Fruit fly (Drosophila melanogaster) whole organism, embryonic: ENCODE results near the gene CG3198.

ENCODE experiments used
- Ada2b ChIP-seq: fragments of 200-800 bp; sonication (Bioruptor generic); IDR thresholded peaks from 2 replicates; pipeline ENCODE4 v1.3.6; 2022; ENCODE audit warnings: missing biosample characterization, missing genetic modification characterization
- Asciz ChIP-seq: fragments of 200-800 bp; sonication (Bioruptor generic); optimal IDR thresholded peaks from 2 replicates; lab custom pipeline; 2017; ENCODE audit warnings: missing biosample characterization, mild to moderate bottlenecking, missing genetic modification characterization, missing genetic modification reagents
- Bdp1 ChIP-seq: fragments of 200-800 bp; sonication (Bioruptor generic); optimal IDR thresholded peaks from 3 replicates; lab custom pipeline; 2016; ENCODE audit warnings: missing biosample characterization, missing genetic modification characterization
- CG12299 ChIP-seq: fragments of 200-800 bp; sonication (Bioruptor generic); optimal IDR thresholded peaks from 2 replicates; lab custom pipeline; 2018; ENCODE audit warnings: missing biosample characterization, mild to moderate bottlenecking, missing genetic modification characterization
- CG12659 ChIP-seq: fragments of 200-800 bp; sonication (Bioruptor generic); optimal IDR thresholded peaks from 3 replicates; lab custom pipeline; 2017; ENCODE audit warnings: mild to moderate bottlenecking, missing biosample characterization, missing genetic modification reagents, missing genetic modification characterization
- CG13624 ChIP-seq: fragments of 200-800 bp; sonication (Bioruptor generic); optimal IDR thresholded peaks from 2 replicates; lab custom pipeline; 2016; ENCODE audit warnings: missing biosample characterization, missing genetic modification characterization
- CG14014 ChIP-seq: fragments of 200-800 bp; sonication (Bioruptor generic); IDR thresholded peaks from 2 replicates; pipeline ENCODE4 v1.3.6; 2022; ENCODE audit warnings: missing biosample characterization, missing genetic modification characterization
- CG14050 ChIP-seq: fragments of 200-800 bp; sonication (Bioruptor generic); IDR thresholded peaks from 3 replicates; pipeline ENCODE4 v1.3.6; 2022; ENCODE audit warnings: missing biosample characterization, missing genetic modification characterization
- CG14710 ChIP-seq: fragments of 200-800 bp; sonication (Bioruptor generic); optimal IDR thresholded peaks from 3 replicates; lab custom pipeline; 2019; ENCODE audit warnings: missing biosample characterization, mild to moderate bottlenecking, missing genetic modification characterization, moderate library complexity
- CG16815 ChIP-seq: fragments of 200-800 bp; sonication (Bioruptor generic); optimal IDR thresholded peaks from 3 replicates; lab custom pipeline; 2017; ENCODE audit warnings: missing biosample characterization, mild to moderate bottlenecking, missing genetic modification characterization
- CG17361 ChIP-seq: fragments of 200-800 bp; sonication (Bioruptor generic); IDR thresholded peaks from 3 replicates; pipeline ENCODE4 v1.3.6; 2022; ENCODE audit warnings: missing biosample characterization, missing genetic modification characterization
- CG17385 ChIP-seq: fragments of 200-800 bp; sonication (Bioruptor generic); optimal IDR thresholded peaks from 3 replicates; lab custom pipeline; 2018; ENCODE audit warnings: missing biosample characterization, mild to moderate bottlenecking, missing genetic modification characterization
- CG17612 ChIP-seq: fragments of 200-800 bp; sonication (Bioruptor generic); IDR thresholded peaks from 2 replicates; pipeline ENCODE4 v1.3.6; 2022; ENCODE audit warnings: missing biosample characterization, missing genetic modification characterization
- CG2889 ChIP-seq: fragments of 200-800 bp; sonication (Bioruptor generic); IDR thresholded peaks from 3 replicates; pipeline ENCODE4 v1.3.6; 2022; ENCODE audit warnings: missing biosample characterization, missing genetic modification characterization
- CG32772 ChIP-seq: fragments of 200-800 bp; sonication (Bioruptor generic); IDR thresholded peaks from 2 replicates; pipeline ENCODE4 v1.3.6; 2022; ENCODE audit warnings: missing biosample characterization, missing genetic modification characterization
- CG34224 ChIP-seq: fragments of 200-800 bp; sonication (Bioruptor generic); IDR thresholded peaks from 3 replicates; pipeline ENCODE4 v1.3.6; 2022; ENCODE audit warnings: missing biosample characterization, missing genetic modification characterization; ENCODE audit not compliant: partially characterized antibody
- CG6175 ChIP-seq: fragments of 200-800 bp; sonication (Bioruptor generic); IDR thresholded peaks from 3 replicates; pipeline ENCODE4 v1.3.6; 2022; ENCODE audit warnings: missing biosample characterization, missing genetic modification characterization
- CG6683 ChIP-seq: fragments of 200-800 bp; sonication (Bioruptor generic); optimal IDR thresholded peaks from 2 replicates; lab custom pipeline; 2017; ENCODE audit warnings: missing biosample characterization, mild to moderate bottlenecking, missing genetic modification characterization, missing genetic modification reagents
- CG7556 ChIP-seq: fragments of 200-800 bp; sonication (Bioruptor generic); optimal IDR thresholded peaks from 2 replicates; lab custom pipeline; 2017; ENCODE audit warnings: missing biosample characterization, mild to moderate bottlenecking, missing genetic modification characterization
- CG7987 ChIP-seq: fragments of 200-800 bp; sonication (Bioruptor generic); optimal IDR thresholded peaks from 2 replicates; lab custom pipeline; 2018; ENCODE audit warnings: missing biosample characterization, mild to moderate bottlenecking, missing genetic modification characterization, moderate library complexity
- CG8924 ChIP-seq: fragments of 200-800 bp; optimal IDR thresholded peaks from 3 replicates; lab custom pipeline; 2019; ENCODE audit warnings: missing biosample characterization, mild to moderate bottlenecking, missing genetic modification characterization, moderate library complexity
- CG9437 ChIP-seq: fragments of 200-800 bp; sonication (Bioruptor generic); optimal IDR thresholded peaks from 2 replicates; lab custom pipeline; 2018; ENCODE audit warnings: missing biosample characterization, mild to moderate bottlenecking, missing genetic modification characterization
- CG9797 ChIP-seq: fragments of 200-800 bp; sonication (Bioruptor generic); optimal IDR thresholded peaks from 3 replicates; lab custom pipeline; 2018; ENCODE audit warnings: missing biosample characterization, mild to moderate bottlenecking, missing genetic modification characterization
- Doc2 ChIP-seq: fragments of 200-800 bp; sonication (Bioruptor generic); IDR thresholded peaks from 2 replicates; pipeline ENCODE4 v1.3.6; 2022; ENCODE audit warnings: missing biosample characterization, missing genetic modification characterization
- Elba2 ChIP-seq: fragments of 200-800 bp; sonication (Bioruptor generic); optimal IDR thresholded peaks from 3 replicates; lab custom pipeline; 2016; ENCODE audit warnings: missing biosample characterization, missing genetic modification characterization
- Fer3 ChIP-seq: fragments of 200-800 bp; sonication (Bioruptor generic); optimal IDR thresholded peaks from 2 replicates; lab custom pipeline; 2018; ENCODE audit warnings: missing biosample characterization, mild to moderate bottlenecking, missing genetic modification characterization, moderate library complexity
- Gug ChIP-seq: fragments of 200-800 bp; sonication (Bioruptor generic); IDR thresholded peaks from 4 replicates; pipeline ENCODE4 v1.3.6; 2022; ENCODE audit warnings: missing biosample characterization, missing genetic modification characterization
- Hmx ChIP-seq: fragments of 200-800 bp; sonication (Bioruptor generic); optimal IDR thresholded peaks from 2 replicates; lab custom pipeline; 2016; ENCODE audit warnings: missing biosample characterization, missing genetic modification characterization
- Hr51 ChIP-seq, 2 experiments: fragments of 200-800 bp; sonication (Bioruptor generic); optimal IDR thresholded peaks; 2 replicates in 1 of 2; 3 replicates in 1 of 2; lab custom pipeline; 2016 to 2018; ENCODE audit warnings: missing biosample characterization in 2 of 2, missing genetic modification characterization in 2 of 2, mild to moderate bottlenecking in 1 of 2, moderate library complexity in 1 of 2
- Jarid2 ChIP-seq: fragments of 200-800 bp; sonication (Bioruptor generic); optimal IDR thresholded peaks from 3 replicates; lab custom pipeline; 2017; ENCODE audit warnings: mild to moderate bottlenecking, missing biosample characterization, missing genetic modification reagents, missing genetic modification characterization
- Sry-β ChIP-seq: fragments of 200-800 bp; sonication (Bioruptor generic); optimal IDR thresholded peaks from 2 replicates; lab custom pipeline; 2018; ENCODE audit warnings: missing biosample characterization, mild to moderate bottlenecking, missing genetic modification characterization, moderate library complexity
- ara ChIP-seq: fragments of 200-800 bp; sonication (Bioruptor generic); IDR thresholded peaks from 2 replicates; pipeline ENCODE4 v1.3.6; 2022; ENCODE audit warnings: missing biosample characterization, missing genetic modification characterization
- ase ChIP-seq: fragments of 200-800 bp; sonication (Bioruptor generic); IDR thresholded peaks from 3 replicates; pipeline ENCODE4 v1.3.6; 2022; ENCODE audit warnings: missing biosample characterization, missing genetic modification characterization
- bigmax ChIP-seq: fragments of 200-800 bp; sonication (Bioruptor generic); optimal IDR thresholded peaks from 2 replicates; lab custom pipeline; 2018; ENCODE audit warnings: missing biosample characterization, mild to moderate bottlenecking, missing genetic modification characterization
- chn ChIP-seq: fragments of 200-800 bp; sonication (Bioruptor generic); optimal IDR thresholded peaks from 2 replicates; lab custom pipeline; 2016; ENCODE audit warnings: missing biosample characterization, missing genetic modification characterization
- crol ChIP-seq: fragments of 200-800 bp; sonication (Bioruptor generic); IDR thresholded peaks from 2 replicates; pipeline ENCODE4 v1.3.6; 2022; ENCODE audit warnings: missing biosample characterization, missing genetic modification characterization
- danr ChIP-seq: fragments of 200-800 bp; sonication (Bioruptor generic); IDR thresholded peaks from 2 replicates; pipeline ENCODE4 v1.3.6; 2022; ENCODE audit warnings: missing biosample characterization, missing genetic modification characterization
- dysf ChIP-seq: fragments of 200-800 bp; sonication (Bioruptor generic); IDR thresholded peaks from 3 replicates; pipeline ENCODE4 v1.3.6; 2022; ENCODE audit warnings: missing biosample characterization, missing genetic modification characterization
- eve ChIP-seq, 2 experiments: fragments of >200 bp; optimal IDR thresholded peaks; 2 replicates each; lab custom pipeline; 2017; ENCODE audit warnings: missing biosample characterization in 2 of 2, missing genetic modification characterization in 2 of 2
- grau ChIP-seq: fragments of 200-800 bp; optimal IDR thresholded peaks from 3 replicates; lab custom pipeline; 2019; ENCODE audit warnings: missing biosample characterization, mild to moderate bottlenecking, missing genetic modification characterization, moderate library complexity
- gsb-n ChIP-seq: fragments of 200-800 bp; sonication (Bioruptor generic); optimal IDR thresholded peaks from 3 replicates; lab custom pipeline; 2018; ENCODE audit warnings: missing biosample characterization, mild to moderate bottlenecking, missing genetic modification characterization
- gt ChIP-seq: fragments of 200-800 bp; sonication (Bioruptor generic); IDR thresholded peaks from 2 replicates; pipeline ENCODE4 v1.3.6; 2022; ENCODE audit warnings: missing biosample characterization, missing genetic modification characterization
- hth ChIP-seq: fragments of >200 bp; optimal IDR thresholded peaks from 2 replicates; lab custom pipeline; 2017; ENCODE audit warnings: inconsistent platforms
- nmo ChIP-seq: fragments of 200-800 bp; sonication (Bioruptor generic); optimal IDR thresholded peaks from 2 replicates; lab custom pipeline; 2018; ENCODE audit warnings: missing biosample characterization, mild to moderate bottlenecking, missing genetic modification characterization, moderate library complexity
- pros ChIP-seq: fragments of 200-800 bp; sonication (Bioruptor generic); optimal IDR thresholded peaks from 3 replicates; lab custom pipeline; 2019; ENCODE audit warnings: missing biosample characterization, mild to moderate bottlenecking, missing genetic modification characterization, moderate library complexity
- sd ChIP-seq: fragments of 200-800 bp; sonication (Bioruptor generic); optimal IDR thresholded peaks from 3 replicates; lab custom pipeline; 2018; ENCODE audit warnings: missing biosample characterization, mild to moderate bottlenecking, missing genetic modification characterization, moderate library complexity
- sna ChIP-seq: fragments of 200-800 bp; sonication (Bioruptor generic); IDR thresholded peaks from 2 replicates; pipeline ENCODE4 v1.3.6; 2022; ENCODE audit warnings: missing biosample characterization, missing genetic modification characterization; ENCODE audit not compliant: partially characterized antibody
- sr ChIP-seq: fragments of 200-800 bp; sonication (Bioruptor generic); IDR thresholded peaks from 3 replicates; pipeline ENCODE4 v1.3.6; 2022; ENCODE audit warnings: missing biosample characterization, missing genetic modification characterization
- sug ChIP-seq: fragments of 200-800 bp; optimal IDR thresholded peaks from 2 replicates; lab custom pipeline; 2019; ENCODE audit warnings: missing biosample characterization, mild to moderate bottlenecking, missing genetic modification characterization, moderate library complexity
- tgo ChIP-seq: fragments of 200-800 bp; sonication (Bioruptor generic); IDR thresholded peaks from 3 replicates; pipeline ENCODE4 v1.3.6; 2022; ENCODE audit warnings: missing biosample characterization, missing genetic modification characterization
- tll ChIP-seq, 2 experiments: fragments of 200-800 bp in 1 of 2; fragments of >200 bp in 1 of 2; sonication (Bioruptor generic) in 1 of 2; optimal IDR thresholded peaks; 2 replicates each; lab custom pipeline; 2017 to 2019; ENCODE audit warnings: missing biosample characterization in 2 of 2, missing genetic modification characterization in 2 of 2, mild to moderate bottlenecking in 1 of 2, moderate library complexity in 1 of 2
- ttk ChIP-seq: fragments of 200-800 bp; sonication (Bioruptor generic); IDR thresholded peaks from 2 replicates; pipeline ENCODE4 v2.1.2; 2022; ENCODE audit warnings: missing biosample characterization, missing genetic modification characterization

Gene CG3198

DNA sequence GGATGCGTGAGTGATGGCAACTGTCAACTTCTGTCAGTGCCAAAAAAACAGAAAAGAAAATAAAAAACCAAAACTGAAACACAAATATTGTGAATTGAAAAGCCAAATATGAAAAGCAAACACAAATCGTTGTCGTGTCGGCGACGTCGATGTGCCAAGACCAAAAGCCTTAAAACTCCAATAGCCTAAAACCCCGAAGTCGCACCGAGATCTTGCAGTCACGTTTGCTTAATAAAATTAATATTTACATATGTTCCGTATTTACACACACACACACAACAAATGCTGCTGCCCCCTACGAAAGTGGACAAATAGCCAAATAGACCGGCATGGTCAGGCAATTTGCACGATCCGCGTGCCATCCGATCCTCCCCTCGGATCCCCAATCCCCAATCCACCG, 35.6 kb downstream of the CG3198 start (continued):
- TF ChIP-seq CG6683 (no peak), pros (GFP tag; lab: Kevin White, UChicago) (no peak), CG17361 (GFP tag; lab: Robert Waterston, UW) (no peak), CG12659 (no peak), CG9797 (GFP tag; lab: Kevin White, UChicago) (no peak), Hr51 (GFP tag; optimal IDR thresholded peaks at IDR 0.05; lab: Kevin White, UChicago) (peak in 1 of 2 experiments; percentile 9), Elba2 (GFP tag; lab: Kevin White, UChicago) (no peak), gsb-n (no peak), ase (GFP tag; lab: Robert Waterston, UW) (no peak), CG14710 (no peak), CG14050 (GFP tag; lab: Robert Waterston, UW) (no peak), sug (tag; lab: Kevin White, UChicago) (no peak), CG7987 (no peak), CG34224 (GFP tag; lab: Robert Waterston, UW) (no peak), CG7556 (no peak), tgo (no peak), CG9437 (GFP tag; lab: Kevin White, UChicago) (no peak), hth (no peak), CG17385 (GFP tag; lab: Kevin White, UChicago) (no peak), eve (GFP tag; optimal IDR thresholded peaks at IDR 0.05; lab: Kevin White, UChicago) (no peak), tll (GFP tag; optimal IDR thresholded peaks at IDR 0.05; lab: Kevin White, UChicago) (no peak), bigmax (no peak), ara (GFP tag; lab: Robert Waterston, UW) (no peak), Doc2 (GFP tag; lab: Robert Waterston, UW) (no peak), Bdp1 (GFP tag; lab: Kevin White, UChicago) (no peak), CG16815 (GFP tag; lab: Kevin White, UChicago) (no peak), CG2889 (GFP tag; lab: Robert Waterston, UW) (no peak), danr (no peak), Sry-β (GFP tag; lab: Kevin White, UChicago) (no peak), grau (tag; lab: Kevin White, UChicago) (no peak), crol (GFP tag; lab: Robert Waterston, UW) (no peak), Hmx (GFP tag; lab: Kevin White, UChicago) (no peak), CG13624 (no peak), CG8924 (tag; lab: Kevin White, UChicago) (no peak), sr (GFP tag; lab: Robert Waterston, UW) (no peak), CG32772 (GFP tag; lab: Robert Waterston, UW) (no peak), Jarid2 (GFP tag; lab: Kevin White, UChicago) (no peak), CG6175 (no peak), chn (GFP tag; lab: Kevin White, UChicago) (no peak), Fer3 (tag; lab: Kevin White, UChicago) (no peak), Asciz (peak; percentile 37), sd (tag; lab: Kevin White, UChicago) (no peak), Ada2b (no peak), CG14014 (GFP tag; lab: Robert Waterston, UW) (peak; percentile 13; the same call in 1 of the 2 replicates), ttk (GFP tag; lab: Robert Waterston, UW) (no peak), CG17612 (GFP tag; lab: Robert Waterston, UW) (no peak), nmo (no peak), Gug (no peak), gt (GFP tag; lab: Robert Waterston, UW) (no peak), CG12299 (tag; lab: Kevin White, UChicago) (no peak), sna (GFP tag; lab: Robert Waterston, UW) (no peak), dysf (GFP tag; lab: Robert Waterston, UW) (peak; percentile 48; the same call in 1 of the 3 replicates)
